Fruit fly (Drosophila melanogaster) whole organism, embryonic: ENCODE results near the gene CG11089.
A peak's percentile ranks its signal among the peaks of the same experiment; 100 is the strongest.

Experiments used
- Atf3 ChIP-seq: fragments of 200-800 bp; sonication (Bioruptor generic); optimal IDR thresholded peaks from 3 replicates; lab custom pipeline; 2016; ENCODE audit warnings: missing biosample characterization, missing genetic modification characterization
- Atf6 ChIP-seq: fragments of 200-800 bp; sonication (Bioruptor generic); IDR thresholded peaks from 2 replicates; pipeline ENCODE4 v1.3.6; 2022; ENCODE audit warnings: missing biosample characterization, missing genetic modification characterization
- BEAF-32 ChIP-seq: fragments of 200-800 bp; sonication (Bioruptor generic); optimal IDR thresholded peaks from 3 replicates; lab custom pipeline; 2017; ENCODE audit warnings: missing biosample characterization, missing genetic modification characterization, mild to moderate bottlenecking, moderate library complexity, missing genetic modification reagents
- CG10959 ChIP-seq: fragments of 200-800 bp; sonication (Bioruptor generic); IDR thresholded peaks from 2 replicates; pipeline ENCODE4 v1.3.6; 2022; ENCODE audit warnings: missing biosample characterization, missing genetic modification characterization
- CG12236 ChIP-seq: fragments of 200-800 bp; sonication (Bioruptor generic); optimal IDR thresholded peaks from 2 replicates; lab custom pipeline; 2016; ENCODE audit warnings: missing biosample characterization, missing genetic modification characterization
- CG12769 ChIP-seq: fragments of 200-800 bp; sonication (Bioruptor generic); optimal IDR thresholded peaks from 2 replicates; lab custom pipeline; 2019; ENCODE audit warnings: missing biosample characterization, mild to moderate bottlenecking, missing genetic modification characterization, moderate library complexity
- CG13424 ChIP-seq: fragments of 200-800 bp; sonication (Bioruptor generic); optimal IDR thresholded peaks from 2 replicates; lab custom pipeline; 2019; ENCODE audit warnings: missing biosample characterization, mild to moderate bottlenecking, missing genetic modification characterization, moderate library complexity
- CG13894 ChIP-seq: fragments of 200-800 bp; sonication (Bioruptor generic); optimal IDR thresholded peaks from 3 replicates; lab custom pipeline; 2018; ENCODE audit warnings: missing biosample characterization, mild to moderate bottlenecking, missing genetic modification characterization, moderate library complexity
- CG1529 ChIP-seq: fragments of 200-800 bp; sonication (Bioruptor generic); optimal IDR thresholded peaks from 3 replicates; lab custom pipeline; 2018; ENCODE audit warnings: missing biosample characterization, missing genetic modification characterization
- CG1603 ChIP-seq: fragments of 200-800 bp; sonication (Bioruptor generic); optimal IDR thresholded peaks from 2 replicates; lab custom pipeline; 2019; ENCODE audit warnings: missing biosample characterization, mild to moderate bottlenecking, missing genetic modification characterization, moderate library complexity
- CG16779 ChIP-seq: fragments of 200-800 bp; sonication (Bioruptor generic); IDR thresholded peaks from 2 replicates; pipeline ENCODE4 v1.3.6; 2022; ENCODE audit warnings: missing biosample characterization, missing genetic modification characterization
- CG17385 ChIP-seq: fragments of 200-800 bp; sonication (Bioruptor generic); optimal IDR thresholded peaks from 3 replicates; lab custom pipeline; 2018; ENCODE audit warnings: missing biosample characterization, mild to moderate bottlenecking, missing genetic modification characterization
- CG2120 ChIP-seq: fragments of 200-800 bp; sonication (Bioruptor generic); optimal IDR thresholded peaks from 3 replicates; lab custom pipeline; 2016; ENCODE audit warnings: missing biosample characterization, missing genetic modification characterization
- CG31388 ChIP-seq: fragments of 200-800 bp; sonication (Bioruptor generic); optimal IDR thresholded peaks from 2 replicates; lab custom pipeline; 2016; ENCODE audit warnings: missing biosample characterization, missing genetic modification characterization
- CG6175 ChIP-seq: fragments of 200-800 bp; sonication (Bioruptor generic); IDR thresholded peaks from 3 replicates; pipeline ENCODE4 v1.3.6; 2022; ENCODE audit warnings: missing biosample characterization, missing genetic modification characterization
- CG8944 ChIP-seq: fragments of 200-800 bp; sonication (Bioruptor generic); optimal IDR thresholded peaks from 3 replicates; lab custom pipeline; 2016; ENCODE audit warnings: missing biosample characterization, missing genetic modification characterization
- CG9797 ChIP-seq: fragments of 200-800 bp; sonication (Bioruptor generic); optimal IDR thresholded peaks from 3 replicates; lab custom pipeline; 2018; ENCODE audit warnings: missing biosample characterization, mild to moderate bottlenecking, missing genetic modification characterization
- Chrac-16 ChIP-seq: fragments of 200-800 bp; sonication (Bioruptor generic); optimal IDR thresholded peaks from 3 replicates; lab custom pipeline; 2016; ENCODE audit warnings: missing biosample characterization, missing genetic modification characterization
- D19A ChIP-seq: fragments of 200-800 bp; optimal IDR thresholded peaks from 3 replicates; lab custom pipeline; 2019; ENCODE audit warnings: missing biosample characterization, mild to moderate bottlenecking, missing genetic modification characterization, moderate library complexity
- Dll ChIP-seq: fragments of 200-800 bp; sonication (Bioruptor generic); IDR thresholded peaks from 4 replicates; pipeline ENCODE4 v1.3.6; 2022; ENCODE audit warnings: missing biosample characterization, missing genetic modification characterization; ENCODE audit not compliant: partially characterized antibody
- Doc2 ChIP-seq: fragments of 200-800 bp; sonication (Bioruptor generic); IDR thresholded peaks from 2 replicates; pipeline ENCODE4 v1.3.6; 2022; ENCODE audit warnings: missing biosample characterization, missing genetic modification characterization
- HHEX ChIP-seq: fragments of 200-800 bp; sonication (Bioruptor generic); optimal IDR thresholded peaks from 3 replicates; lab custom pipeline; 2017; ENCODE audit warnings: missing biosample characterization, mild to moderate bottlenecking, missing genetic modification characterization, missing genetic modification reagents
- HLH3B ChIP-seq: fragments of 200-800 bp; sonication (Bioruptor generic); IDR thresholded peaks from 2 replicates; pipeline ENCODE4 v1.3.6; 2022; ENCODE audit warnings: missing biosample characterization, missing genetic modification characterization
- Hand ChIP-seq: fragments of 200-800 bp; sonication (Bioruptor generic); optimal IDR thresholded peaks from 2 replicates; lab custom pipeline; 2017; ENCODE audit warnings: mild to moderate bottlenecking, missing biosample characterization, missing genetic modification reagents, missing genetic modification characterization
- Hr39 ChIP-seq: fragments of >200 bp; optimal IDR thresholded peaks from 2 replicates; lab custom pipeline; 2017
- Meics ChIP-seq: fragments of 200-800 bp; sonication (Bioruptor generic); optimal IDR thresholded peaks from 2 replicates; lab custom pipeline; 2017; ENCODE audit warnings: missing biosample characterization, mild to moderate bottlenecking, missing genetic modification characterization
- Mes4 ChIP-seq: fragments of 200-800 bp; sonication (Bioruptor generic); optimal IDR thresholded peaks from 2 replicates; lab custom pipeline; 2016; ENCODE audit warnings: missing biosample characterization, missing genetic modification characterization
- NK7.1 ChIP-seq: fragments of 200-800 bp; sonication (Bioruptor generic); optimal IDR thresholded peaks from 3 replicates; lab custom pipeline; 2016; ENCODE audit warnings: missing biosample characterization, missing genetic modification characterization
- Nf-YB ChIP-seq: fragments of 200-800 bp; sonication (Bioruptor generic); optimal IDR thresholded peaks from 3 replicates; lab custom pipeline; 2019; ENCODE audit warnings: missing biosample characterization, mild to moderate bottlenecking, missing genetic modification characterization, moderate library complexity
- Oaz ChIP-seq: fragments of 200-800 bp; sonication (Bioruptor generic); IDR thresholded peaks from 2 replicates; pipeline ENCODE4 v1.3.6; 2022; ENCODE audit warnings: missing biosample characterization, missing genetic modification characterization
- Oli ChIP-seq: fragments of 200-800 bp; sonication (Bioruptor generic); optimal IDR thresholded peaks from 2 replicates; lab custom pipeline; 2018; ENCODE audit warnings: missing biosample characterization, mild to moderate bottlenecking, missing genetic modification characterization, moderate library complexity
- Sin3A ChIP-seq: fragments of >200 bp; optimal IDR thresholded peaks from 2 replicates; lab custom pipeline; 2018
- Sry-δ ChIP-seq: fragments of 200-800 bp; sonication (Bioruptor generic); optimal IDR thresholded peaks from 2 replicates; lab custom pipeline; 2016; ENCODE audit warnings: missing biosample characterization, missing genetic modification characterization
- Trl ChIP-seq, 3 experiments: fragments of >200 bp in 2 of 3; fragments of 200-800 bp in 1 of 3; sonication (Bioruptor generic) in 1 of 3; optimal IDR thresholded peaks; 2 replicates in 1 of 3; 3 replicates in 2 of 3; lab custom pipeline; 2016 to 2017; ENCODE audit warnings: missing biosample characterization in 1 of 3, missing genetic modification characterization in 1 of 3
- Vsx1 ChIP-seq: fragments of 200-800 bp; sonication (Bioruptor generic); optimal IDR thresholded peaks from 2 replicates; lab custom pipeline; 2017; ENCODE audit warnings: missing biosample characterization, mild to moderate bottlenecking, missing genetic modification characterization, missing genetic modification reagents
- YL-1 ChIP-seq: fragments of 200-800 bp; sonication (Bioruptor generic); optimal IDR thresholded peaks from 3 replicates; lab custom pipeline; 2017; ENCODE audit warnings: missing biosample characterization, mild to moderate bottlenecking, missing genetic modification characterization
- abd-A ChIP-seq: fragments of 200-800 bp; sonication (Bioruptor generic); optimal IDR thresholded peaks from 3 replicates; lab custom pipeline; 2019; ENCODE audit warnings: missing biosample characterization, mild to moderate bottlenecking, missing genetic modification characterization, moderate library complexity
- bowl ChIP-seq: fragments of 200-800 bp; sonication (Bioruptor generic); IDR thresholded peaks from 2 replicates; pipeline ENCODE4 v1.3.6; 2022; ENCODE audit warnings: missing biosample characterization, missing genetic modification characterization
- disco-r ChIP-seq: fragments of 200-800 bp; sonication (Bioruptor generic); optimal IDR thresholded peaks from 2 replicates; lab custom pipeline; 2016; ENCODE audit warnings: missing biosample characterization, missing genetic modification characterization
- fd96Cb ChIP-seq: fragments of 200-800 bp; sonication (Bioruptor generic); optimal IDR thresholded peaks from 2 replicates; lab custom pipeline; 2018; ENCODE audit warnings: missing biosample characterization, mild to moderate bottlenecking, missing genetic modification characterization, moderate library complexity
- hbn ChIP-seq: fragments of 200-800 bp; sonication (Bioruptor generic); IDR thresholded peaks from 2 replicates; pipeline ENCODE4 v1.3.6; 2022; ENCODE audit warnings: missing biosample characterization, missing genetic modification characterization; ENCODE audit not compliant: partially characterized antibody
- nerfin-2 ChIP-seq: fragments of 200-800 bp; sonication (Bioruptor generic); IDR thresholded peaks from 2 replicates; pipeline ENCODE4 v1.3.6; 2022; ENCODE audit warnings: missing biosample characterization, missing genetic modification characterization; ENCODE audit not compliant: partially characterized antibody
- pan ChIP-seq, 4 experiments: fragments of >200 bp in 3 of 4; fragments of 200-800 bp in 1 of 4; sonication (Bioruptor generic) in 1 of 4; optimal IDR thresholded peaks in 3 of 4; IDR thresholded peaks in 1 of 4; 2 replicates each; pipeline versions ENCODE4 v1.3.6 to Lab custom; 2017 to 2022; ENCODE audit warnings: missing biosample characterization in 2 of 4, missing genetic modification characterization in 2 of 4, mixed read lengths in 1 of 4
- slbo ChIP-seq: fragments of 200-800 bp; sonication (Bioruptor generic); IDR thresholded peaks from 2 replicates; pipeline ENCODE4 v1.3.6; 2022; ENCODE audit warnings: missing biosample characterization, missing genetic modification characterization
- sob ChIP-seq: fragments of 200-800 bp; sonication (Bioruptor generic); IDR thresholded peaks from 2 replicates; pipeline ENCODE4 v1.3.6; 2022; ENCODE audit warnings: missing biosample characterization, missing genetic modification characterization
- stwl ChIP-seq: fragments of 200-800 bp; sonication (Bioruptor generic); optimal IDR thresholded peaks from 3 replicates; lab custom pipeline; 2018; ENCODE audit warnings: missing biosample characterization, mild to moderate bottlenecking, missing genetic modification characterization, moderate library complexity
- trem ChIP-seq: fragments of 200-800 bp; optimal IDR thresholded peaks from 3 replicates; lab custom pipeline; 2019; ENCODE audit warnings: missing biosample characterization, mild to moderate bottlenecking, missing genetic modification characterization, moderate library complexity
- tup ChIP-seq: fragments of 200-800 bp; sonication (Bioruptor generic); optimal IDR thresholded peaks from 2 replicates; lab custom pipeline; 2016; ENCODE audit warnings: missing biosample characterization, mild to moderate bottlenecking, missing genetic modification characterization, moderate library complexity

The CG11089 gene

dm6 chr3R:24917814-24918636, 41.2 kb downstream of the CG11089 start, which contains the start of the genes PIG-S, sud1 and CG11168 (continued):
- TF ChIP-seq stwl (tag; lab: Kevin White, UChicago) (peak; percentile 13), Hand (no peak), slbo (GFP tag; lab: Robert Waterston, UW) (peak; percentile 88), NK7.1 (GFP tag; lab: Kevin White, UChicago) (no peak), CG1529 (GFP tag; lab: Kevin White, UChicago) (peak; percentile 5), pan (optimal IDR thresholded peaks at IDR 0.05; lab: Kevin White, UChicago) (no peak), pan (GFP tag; optimal IDR thresholded peaks at IDR 0.05 in 1 of 2, IDR thresholded peaks at IDR 0.05 in 1 of 2) (peak in 1 of 2 experiments; percentile 62), CG8944 (GFP tag; lab: Kevin White, UChicago) (no peak), Vsx1 (GFP tag; lab: Kevin White, UChicago) (peak; percentile 90), D19A (no peak), Oaz (peak; percentile 17; the same call in 1 of the 2 replicates), Dll (GFP tag; lab: Robert Waterston, UW) (peak; percentile 98), disco-r (GFP tag; lab: Kevin White, UChicago) (no peak), Atf3 (GFP tag; lab: Kevin White, UChicago) (peak; percentile 29), HLH3B (peak; percentile 49; the same call in 1 of the 2 replicates), CG10959 (GFP tag; lab: Robert Waterston, UW) (peak; percentile 68), nerfin-2 (GFP tag; lab: Robert Waterston, UW) (peak; percentile 81), Chrac-16 (GFP tag; lab: Kevin White, UChicago) (peak; percentile 34), CG6175 (GFP tag; lab: Robert Waterston, UW) (no peak), CG12769 (peak; percentile 42), CG2120 (GFP tag; lab: Kevin White, UChicago) (peak; percentile 48), YL-1 (GFP tag; lab: Kevin White, UChicago) (peak; percentile 51), CG13894 (no peak), CG17385 (peak; percentile 35), abd-A (tag; lab: Kevin White, UChicago) (no peak), BEAF-32 (GFP tag; lab: Kevin White, UChicago) (peak; percentile 93), Oli (tag; lab: Kevin White, UChicago) (peak; percentile 58), fd96Cb (tag; lab: Kevin White, UChicago) (peak; percentile 63), Nf-YB (GFP tag; lab: Kevin White, UChicago) (peak; percentile 18), Mes4 (GFP tag; lab: Kevin White, UChicago) (no peak), Sin3A (lab: Kevin White, UChicago) (peak; percentile 43), Trl (optimal IDR thresholded peaks at IDR 0.05; lab: Kevin White, UChicago) (no peak), Trl (GFP tag; optimal IDR thresholded peaks at IDR 0.05; lab: Kevin White, UChicago) (no peak), HHEX (no peak), sob (GFP tag; lab: Robert Waterston, UW) (peak; percentile 65; the same call in 1 of the 2 replicates), tup (GFP tag; lab: Kevin White, UChicago) (no peak), CG1603 (tag; lab: Kevin White, UChicago) (peak; percentile 29), bowl (GFP tag; lab: Robert Waterston, UW) (no peak), CG16779 (no peak), CG13424 (tag; lab: Kevin White, UChicago) (peak; percentile 68), trem (peak; percentile 73), Atf6 (GFP tag; lab: Robert Waterston, UW) (peak; percentile 35; the same call in 1 of the 2 replicates), Doc2 (GFP tag; lab: Robert Waterston, UW) (no peak), CG9797 (GFP tag; lab: Kevin White, UChicago) (peak; percentile 20), Hr39 (lab: Kevin White, UChicago) (no peak), hbn (GFP tag; lab: Robert Waterston, UW) (peak; percentile 92), CG31388 (GFP tag; lab: Kevin White, UChicago) (no peak), Sry-δ (peak; percentile 85), CG12236 (GFP tag; lab: Kevin White, UChicago) (no peak), Meics (GFP tag; lab: Kevin White, UChicago) (peak; percentile 65)
